Fruit fly (Drosophila melanogaster) whole organism, embryonic: Measurements from ENCODE around the gene CG1951.
A peak's percentile ranks its signal among the peaks of the same experiment; 100 is the strongest.

Source experiments
- Awh ChIP-seq: fragments of 200-800 bp; sonication (Bioruptor generic); IDR thresholded peaks from 2 replicates; pipeline ENCODE4, ENCODE4 v1.3.6; 2022; ENCODE audit warnings: missing biosample characterization, missing genetic modification characterization
- Bgb ChIP-seq: fragments of 200-800 bp; sonication (Bioruptor generic); IDR thresholded peaks from 2 replicates; pipeline ENCODE4 v1.3.6; 2022; ENCODE audit warnings: missing biosample characterization, missing genetic modification characterization; ENCODE audit not compliant: partially characterized antibody
- CG10321 ChIP-seq: fragments of 200-800 bp; sonication (Bioruptor generic); IDR thresholded peaks from 2 replicates; pipeline ENCODE4 v1.3.6; 2022; ENCODE audit warnings: missing biosample characterization, missing genetic modification characterization
- CG11456 ChIP-seq: fragments of 200-800 bp; sonication (Bioruptor generic); IDR thresholded peaks from 3 replicates; pipeline ENCODE4 v1.3.6; 2022; ENCODE audit warnings: missing biosample characterization, missing genetic modification characterization
- CG11504 ChIP-seq: fragments of 200-800 bp; sonication (Bioruptor generic); optimal IDR thresholded peaks from 3 replicates; lab custom pipeline; 2019; ENCODE audit warnings: missing biosample characterization, mild to moderate bottlenecking, missing genetic modification characterization, moderate library complexity
- CG11695 ChIP-seq: fragments of 200-800 bp; sonication (Bioruptor generic); IDR thresholded peaks from 3 replicates; pipeline ENCODE4 v1.3.6; 2022; ENCODE audit warnings: missing biosample characterization, missing genetic modification characterization
- CG12236 ChIP-seq: fragments of 200-800 bp; sonication (Bioruptor generic); optimal IDR thresholded peaks from 2 replicates; lab custom pipeline; 2016; ENCODE audit warnings: missing biosample characterization, missing genetic modification characterization
- CG1603 ChIP-seq: fragments of 200-800 bp; sonication (Bioruptor generic); optimal IDR thresholded peaks from 2 replicates; lab custom pipeline; 2019; ENCODE audit warnings: missing biosample characterization, mild to moderate bottlenecking, missing genetic modification characterization, moderate library complexity
- CG16815 ChIP-seq: fragments of 200-800 bp; sonication (Bioruptor generic); optimal IDR thresholded peaks from 3 replicates; lab custom pipeline; 2017; ENCODE audit warnings: missing biosample characterization, mild to moderate bottlenecking, missing genetic modification characterization
- CG1832 ChIP-seq: fragments of 200-800 bp; sonication (Bioruptor generic); optimal IDR thresholded peaks from 2 replicates; lab custom pipeline; 2017; ENCODE audit warnings: missing biosample characterization, mild to moderate bottlenecking, missing genetic modification characterization, inconsistent platforms
- CG32767 ChIP-seq: fragments of 200-800 bp; sonication (Bioruptor generic); IDR thresholded peaks from 2 replicates; pipeline ENCODE4 v1.3.6; 2022; ENCODE audit warnings: missing biosample characterization, missing genetic modification characterization
- CG6683 ChIP-seq: fragments of 200-800 bp; sonication (Bioruptor generic); optimal IDR thresholded peaks from 2 replicates; lab custom pipeline; 2017; ENCODE audit warnings: missing biosample characterization, mild to moderate bottlenecking, missing genetic modification characterization, missing genetic modification reagents
- CG7556 ChIP-seq: fragments of 200-800 bp; sonication (Bioruptor generic); optimal IDR thresholded peaks from 2 replicates; lab custom pipeline; 2017; ENCODE audit warnings: missing biosample characterization, mild to moderate bottlenecking, missing genetic modification characterization
- CG8924 ChIP-seq: fragments of 200-800 bp; optimal IDR thresholded peaks from 3 replicates; lab custom pipeline; 2019; ENCODE audit warnings: missing biosample characterization, mild to moderate bottlenecking, missing genetic modification characterization, moderate library complexity
- CG9437 ChIP-seq: fragments of 200-800 bp; sonication (Bioruptor generic); optimal IDR thresholded peaks from 2 replicates; lab custom pipeline; 2018; ENCODE audit warnings: missing biosample characterization, mild to moderate bottlenecking, missing genetic modification characterization
- CG9609 ChIP-seq: fragments of 200-800 bp; sonication (Bioruptor generic); optimal IDR thresholded peaks from 3 replicates; lab custom pipeline; 2016; ENCODE audit warnings: missing biosample characterization, missing genetic modification characterization
- CrebB ChIP-seq: fragments of 200-800 bp; sonication (Bioruptor generic); optimal IDR thresholded peaks from 3 replicates; lab custom pipeline; 2018; ENCODE audit warnings: missing biosample characterization, mild to moderate bottlenecking, missing genetic modification characterization
- D19A ChIP-seq: fragments of 200-800 bp; optimal IDR thresholded peaks from 3 replicates; lab custom pipeline; 2019; ENCODE audit warnings: missing biosample characterization, mild to moderate bottlenecking, missing genetic modification characterization, moderate library complexity
- Deaf1 ChIP-seq: fragments of 200-800 bp; optimal IDR thresholded peaks from 3 replicates; lab custom pipeline; 2019; ENCODE audit warnings: missing biosample characterization, mild to moderate bottlenecking, missing genetic modification characterization, moderate library complexity
- Ets65A ChIP-seq: fragments of 200-800 bp; sonication (Bioruptor generic); peaks from one replicate; lab custom pipeline; 2016; ENCODE audit warnings: missing biosample characterization, missing genetic modification characterization
- Fer2 ChIP-seq: fragments of 200-800 bp; sonication (Bioruptor generic); optimal IDR thresholded peaks from 2 replicates; lab custom pipeline; 2018; ENCODE audit warnings: missing biosample characterization, mild to moderate bottlenecking, missing genetic modification characterization, moderate library complexity
- HHEX ChIP-seq: fragments of 200-800 bp; sonication (Bioruptor generic); optimal IDR thresholded peaks from 3 replicates; lab custom pipeline; 2017; ENCODE audit warnings: missing biosample characterization, mild to moderate bottlenecking, missing genetic modification characterization, missing genetic modification reagents
- Med ChIP-seq: fragments of 200-800 bp; sonication (Bioruptor generic); peaks from one replicate; lab custom pipeline; 2016; ENCODE audit warnings: missing biosample characterization, missing genetic modification characterization, mild to moderate bottlenecking, inconsistent platforms, moderate library complexity
- Mes4 ChIP-seq: fragments of 200-800 bp; sonication (Bioruptor generic); optimal IDR thresholded peaks from 2 replicates; lab custom pipeline; 2016; ENCODE audit warnings: missing biosample characterization, missing genetic modification characterization
- Neu2 ChIP-seq: fragments of 200-800 bp; sonication (Bioruptor generic); optimal IDR thresholded peaks from 3 replicates; lab custom pipeline; 2016; ENCODE audit warnings: missing biosample characterization, missing genetic modification characterization, borderline replicate concordance
- Oaz ChIP-seq: fragments of 200-800 bp; sonication (Bioruptor generic); IDR thresholded peaks from 2 replicates; pipeline ENCODE4 v1.3.6; 2022; ENCODE audit warnings: missing biosample characterization, missing genetic modification characterization
- Stat92E ChIP-seq, 3 experiments: fragments of >200 bp in 2 of 3; fragments of 200-800 bp in 1 of 3; sonication (Bioruptor generic) in 1 of 3; optimal IDR thresholded peaks; 2 replicates each; lab custom pipeline; 2017 to 2019; ENCODE audit warnings: missing biosample characterization in 3 of 3, missing genetic modification characterization in 3 of 3, mild to moderate bottlenecking in 1 of 3, moderate library complexity in 1 of 3
- Trl ChIP-seq, 3 experiments: fragments of >200 bp in 2 of 3; fragments of 200-800 bp in 1 of 3; sonication (Bioruptor generic) in 1 of 3; optimal IDR thresholded peaks; 2 replicates in 1 of 3; 3 replicates in 2 of 3; lab custom pipeline; 2016 to 2017; ENCODE audit warnings: missing biosample characterization in 1 of 3, missing genetic modification characterization in 1 of 3
- ash1 ChIP-seq: fragments of 200-800 bp; sonication (Bioruptor generic); optimal IDR thresholded peaks from 2 replicates; lab custom pipeline; 2018; ENCODE audit warnings: missing biosample characterization, mild to moderate bottlenecking, missing genetic modification characterization
- cg ChIP-seq: fragments of 200-800 bp; sonication (Bioruptor generic); optimal IDR thresholded peaks from 3 replicates; lab custom pipeline; 2019; ENCODE audit warnings: missing biosample characterization, mild to moderate bottlenecking, missing genetic modification characterization, moderate library complexity
- crol ChIP-seq: fragments of 200-800 bp; sonication (Bioruptor generic); IDR thresholded peaks from 2 replicates; pipeline ENCODE4 v1.3.6; 2022; ENCODE audit warnings: missing biosample characterization, missing genetic modification characterization
- crp ChIP-seq, 2 experiments: fragments of 200-800 bp; sonication (Bioruptor generic); optimal IDR thresholded peaks; 2 replicates in 1 of 2; 3 replicates in 1 of 2; lab custom pipeline; 2017; ENCODE audit warnings: missing biosample characterization in 2 of 2, missing genetic modification characterization in 2 of 2, mild to moderate bottlenecking in 1 of 2, moderate library complexity in 1 of 2
- ewg ChIP-seq: fragments of 200-800 bp; sonication (Bioruptor generic); optimal IDR thresholded peaks from 3 replicates; lab custom pipeline; 2017; ENCODE audit warnings: mild to moderate bottlenecking, missing biosample characterization, missing genetic modification reagents, missing genetic modification characterization
- eyg ChIP-seq: fragments of 200-800 bp; sonication (Bioruptor generic); optimal IDR thresholded peaks from 3 replicates; lab custom pipeline; 2016; ENCODE audit warnings: missing biosample characterization, missing genetic modification characterization
- nerfin-1 ChIP-seq: fragments of 200-800 bp; sonication (Bioruptor generic); optimal IDR thresholded peaks from 3 replicates; lab custom pipeline; 2019; ENCODE audit warnings: missing biosample characterization, mild to moderate bottlenecking, missing genetic modification characterization, moderate library complexity
- oc ChIP-seq: fragments of 200-800 bp; sonication (Bioruptor generic); optimal IDR thresholded peaks from 2 replicates; lab custom pipeline; 2018; ENCODE audit warnings: missing biosample characterization, mild to moderate bottlenecking, missing genetic modification characterization, moderate library complexity
- phol ChIP-seq: fragments of 200-800 bp; sonication (Bioruptor generic); optimal IDR thresholded peaks from 3 replicates; lab custom pipeline; 2018; ENCODE audit warnings: missing biosample characterization, mild to moderate bottlenecking, missing genetic modification characterization, moderate library complexity
- pnt ChIP-seq: fragments of 200-800 bp; sonication (Bioruptor generic); optimal IDR thresholded peaks from 3 replicates; lab custom pipeline; 2016; ENCODE audit warnings: missing biosample characterization, missing genetic modification characterization
- tin ChIP-seq: fragments of 200-800 bp; sonication (Bioruptor generic); optimal IDR thresholded peaks from 3 replicates; lab custom pipeline; 2016; ENCODE audit warnings: missing biosample characterization, missing genetic modification characterization
- tll ChIP-seq, 2 experiments: fragments of 200-800 bp in 1 of 2; fragments of >200 bp in 1 of 2; sonication (Bioruptor generic) in 1 of 2; optimal IDR thresholded peaks; 2 replicates each; lab custom pipeline; 2017 to 2019; ENCODE audit warnings: missing biosample characterization in 2 of 2, missing genetic modification characterization in 2 of 2, mild to moderate bottlenecking in 1 of 2, moderate library complexity in 1 of 2
- tup ChIP-seq: fragments of 200-800 bp; sonication (Bioruptor generic); optimal IDR thresholded peaks from 2 replicates; lab custom pipeline; 2016; ENCODE audit warnings: missing biosample characterization, mild to moderate bottlenecking, missing genetic modification characterization, moderate library complexity
- z ChIP-seq: fragments of 200-800 bp; sonication (Bioruptor generic); IDR thresholded peaks from 3 replicates; pipeline ENCODE4 v1.3.6; 2022; ENCODE audit warnings: missing biosample characterization, missing genetic modification characterization
- zf30C ChIP-seq: fragments of 200-800 bp; sonication (Bioruptor generic); optimal IDR thresholded peaks from 3 replicates; lab custom pipeline; 2018; ENCODE audit warnings: missing biosample characterization, mild to moderate bottlenecking, missing genetic modification characterization
- zfh1 ChIP-seq: fragments of 200-800 bp; sonication (Bioruptor generic); IDR thresholded peaks from 3 replicates; pipeline ENCODE4 v1.3.6; 2022; ENCODE audit warnings: missing biosample characterization, missing genetic modification characterization
- zfh2 ChIP-seq: fragments of 200-800 bp; sonication (Bioruptor generic); optimal IDR thresholded peaks from 2 replicates; lab custom pipeline; 2016; ENCODE audit warnings: missing biosample characterization, missing genetic modification characterization

The CG1951 gene

DNA sequence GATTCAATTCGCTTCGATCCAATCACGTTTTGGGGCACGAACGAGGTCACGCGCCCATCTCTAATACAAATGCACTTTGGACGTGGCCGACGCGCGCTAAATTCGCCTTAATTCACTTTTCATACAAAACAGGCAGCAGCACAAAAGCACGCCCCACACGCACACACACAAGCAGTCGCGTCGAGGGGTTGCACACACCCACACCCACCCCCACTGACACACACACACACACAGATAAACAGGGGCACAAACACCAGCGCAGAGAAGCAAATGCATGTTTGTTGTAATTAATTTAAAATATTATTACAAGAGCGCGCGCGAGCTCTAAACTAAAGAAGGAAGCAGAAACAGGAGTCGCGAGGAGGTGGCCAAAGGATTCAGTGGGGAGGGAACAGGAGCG is 37.6 kb upstream of the CG1951 start:
- no peak for TF ChIP-seq CG12236 (GFP tag; lab: Kevin White, UChicago)
- TF ChIP-seq ewg (GFP tag; lab: Kevin White, UChicago), result no peak
- TF ChIP-seq CG6683 (GFP tag; lab: Kevin White, UChicago), result no peak
- TF ChIP-seq CG7556 (GFP tag; lab: Kevin White, UChicago), result no peak
- TF ChIP-seq CG16815 (GFP tag; lab: Kevin White, UChicago), result no peak
- no peak for TF ChIP-seq Bgb
- TF ChIP-seq Ets65A (GFP tag; lab: Kevin White, UChicago), result peak; percentile 69
- TF ChIP-seq CG11456 (GFP tag; lab: Robert Waterston, UW), result 0 out of 3 replicates have a peak, but pooled peaks have one; percentile 5
- no peak for TF ChIP-seq tll (GFP tag; optimal IDR thresholded peaks at IDR 0.05; lab: Kevin White, UChicago)
- TF ChIP-seq CG1832, result no peak
- no peak for TF ChIP-seq CG9437 (GFP tag; lab: Kevin White, UChicago)
- peak; percentile 12 for TF ChIP-seq Med
- no peak for TF ChIP-seq cg (GFP tag; lab: Kevin White, UChicago)
- no peak for TF ChIP-seq Stat92E (GFP tag; optimal IDR thresholded peaks at IDR 0.05; lab: Kevin White, UChicago)
- TF ChIP-seq Mes4 (GFP tag; lab: Kevin White, UChicago), result no peak
- TF ChIP-seq crp (GFP tag; optimal IDR thresholded peaks at IDR 0.05; lab: Kevin White, UChicago), result no peak
- no peak for TF ChIP-seq CG32767 (GFP tag; lab: Robert Waterston, UW)
- TF ChIP-seq CrebB (tag; lab: Kevin White, UChicago), result no peak
- no peak for TF ChIP-seq eyg
- no peak for TF ChIP-seq D19A (tag; lab: Kevin White, UChicago)
- TF ChIP-seq Fer2 (tag; lab: Kevin White, UChicago), result no peak

DNA sequence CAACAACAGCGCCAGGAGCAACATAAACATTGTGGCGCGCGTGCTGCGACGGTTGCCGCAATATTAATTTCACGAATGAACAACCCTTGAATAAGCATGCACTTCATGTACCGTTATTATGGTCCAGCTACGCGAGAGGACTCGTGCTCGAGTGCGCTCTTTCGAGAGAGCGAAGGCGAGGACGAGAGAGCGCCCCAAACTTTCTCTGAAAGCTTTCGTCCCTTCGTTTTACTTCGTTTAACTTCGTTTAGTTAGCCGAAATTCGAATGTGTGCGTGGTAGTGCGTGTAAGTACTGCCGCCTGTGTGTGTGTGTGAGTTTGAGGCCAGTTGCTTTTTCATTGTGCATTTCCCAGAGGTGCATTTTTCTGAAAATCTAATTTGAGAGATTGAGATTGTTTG is 36.3 kb upstream of the CG1951 start:
- TF ChIP-seq zf30C (GFP tag; lab: Kevin White, UChicago), result no peak
- TF ChIP-seq cg (GFP tag; lab: Kevin White, UChicago), result peak; percentile 15
- no peak for TF ChIP-seq ash1
- no peak for TF ChIP-seq zfh2 (GFP tag; lab: Kevin White, UChicago)
- TF ChIP-seq zfh1 (GFP tag; lab: Robert Waterston, UW), result no peak
- no peak for TF ChIP-seq CG16815 (GFP tag; lab: Kevin White, UChicago)
- no peak for TF ChIP-seq Oaz (GFP tag; lab: Robert Waterston, UW)
- TF ChIP-seq CG1603 (tag; lab: Kevin White, UChicago), result no peak
- TF ChIP-seq crol (GFP tag; lab: Robert Waterston, UW), result no peak
- TF ChIP-seq Trl (optimal IDR thresholded peaks at IDR 0.05; lab: Kevin White, UChicago), result peak; percentile 48 to 53
- TF ChIP-seq Trl (GFP tag; optimal IDR thresholded peaks at IDR 0.05; lab: Kevin White, UChicago), result no peak
- TF ChIP-seq nerfin-1 (tag; lab: Kevin White, UChicago), result no peak
- TF ChIP-seq Deaf1 (tag; lab: Kevin White, UChicago), result peak; percentile 95
- no peak for TF ChIP-seq pnt (GFP tag; lab: Kevin White, UChicago)
- no peak for TF ChIP-seq tup (GFP tag; lab: Kevin White, UChicago)
- TF ChIP-seq CG8924, result no peak
- TF ChIP-seq CG9609 (GFP tag; lab: Kevin White, UChicago), result no peak
- no peak for TF ChIP-seq Awh (GFP tag; lab: Robert Waterston, UW)

- no peak for TF ChIP-seq Trl (optimal IDR thresholded peaks at IDR 0.05; lab: Kevin White, UChicago)
- no peak for TF ChIP-seq Trl (GFP tag; optimal IDR thresholded peaks at IDR 0.05; lab: Kevin White, UChicago)
- TF ChIP-seq Mes4 (GFP tag; lab: Kevin White, UChicago), result no peak
- no peak for TF ChIP-seq z (GFP tag; lab: Robert Waterston, UW)
- TF ChIP-seq Neu2 (GFP tag; lab: Kevin White, UChicago), result no peak
- TF ChIP-seq phol (tag; lab: Kevin White, UChicago), result no peak
- no peak for TF ChIP-seq CG10321
- TF ChIP-seq CG11695 (GFP tag; lab: Robert Waterston, UW), result 0 out of 3 replicates have a peak, but pooled peaks have one; percentile 22
- no peak for TF ChIP-seq tin (GFP tag; lab: Kevin White, UChicago)
- TF ChIP-seq HHEX, result no peak
- peak; percentile 3 for TF ChIP-seq CG11504 (tag; lab: Kevin White, UChicago)
- TF ChIP-seq oc (tag; lab: Kevin White, UChicago), result no peak
Measured at dm6 chr3R:28998999-28999398, 28.0 kb upstream of the CG1951 start.
